Worm (Caenorhabditis elegans) whole organism, young adult: ENCODE results near the gene H12D21.10.

Source experiments
- B0336.3 ChIP-seq: fragments of 200-800 bp; sonication (Bioruptor generic); IDR thresholded peaks from 2 replicates; pipeline ENCODE4 v1.3.6; 2022; ENCODE audit warnings: missing genetic modification characterization, missing compliant biosample characterization
- F39B2.1 ChIP-seq: fragments of 200-800 bp; sonication (Bioruptor generic); IDR thresholded peaks from 2 replicates; pipeline ENCODE4 v1.3.6; 2022; ENCODE audit warnings: missing genetic modification reagents, missing genetic modification characterization, missing compliant biosample characterization
- F55B11.4 ChIP-seq: sonication (generic microtip); optimal IDR thresholded peaks from 2 replicates; lab custom pipeline; 2016; ENCODE audit warnings: missing compliant biosample characterization, missing genetic modification characterization, borderline replicate concordance; ENCODE audit not compliant: insufficient read depth
- ama-1 ChIP-seq, 3 experiments: fragments of 150-350 bp in 1 of 3; sonication (generic microtip) in 2 of 3; optimal IDR thresholded peaks; 2 replicates each; lab custom pipeline; 2014 to 2018; ENCODE audit warnings: missing biosample characterization in 2 of 3, missing genetic modification characterization in 2 of 3, missing genetic modification reagents in 2 of 3
- cebp-2 ChIP-seq: fragments of 200-800 bp; sonication (Bioruptor generic); IDR thresholded peaks from 2 replicates; pipeline ENCODE4 v1.3.6; 2022; ENCODE audit warnings: missing genetic modification characterization, missing compliant biosample characterization
- chd-7 ChIP-seq: sonication (generic microtip); optimal IDR thresholded peaks from 2 replicates; lab custom pipeline; 2016; ENCODE audit warnings: mild to moderate bottlenecking, missing genetic modification characterization, moderate library complexity, missing compliant biosample characterization
- dpl-1 ChIP-seq: fragments of 150-350 bp; optimal IDR thresholded peaks from 2 replicates; lab custom pipeline; 2014; ENCODE audit warnings: missing biosample characterization, missing genetic modification reagents, missing genetic modification characterization
- madf-8 ChIP-seq: fragments of 200-800 bp; sonication (Bioruptor generic); conservative IDR thresholded peaks from 2 replicates; pipeline ENCODE4 v1.3.6; 2022; ENCODE audit warnings: missing genetic modification reagents, missing genetic modification characterization, missing compliant biosample characterization
- pha-4 ChIP-seq: fragments of 150-350 bp; sonication (generic microtip); optimal IDR thresholded peaks from 2 replicates; lab custom pipeline; 2014; ENCODE audit warnings: missing biosample characterization, missing genetic modification reagents, missing genetic modification characterization
- rec-8 ChIP-seq, 2 experiments: sonication (generic microtip); optimal IDR thresholded peaks; 2 replicates each; lab custom pipeline; 2016; ENCODE audit warnings: mild to moderate bottlenecking in 2 of 2, missing genetic modification characterization in 2 of 2, missing genetic modification reagents in 2 of 2, missing genotype in 2 of 2, missing biosample characterization in 1 of 2, missing compliant biosample characterization in 1 of 2, moderate library complexity in 1 of 2
- snpc-4 ChIP-seq, 5 experiments: fragments of 150-350 bp in 1 of 5; sonication (generic microtip) in 4 of 5; optimal IDR thresholded peaks; 2 replicates each; lab custom pipeline; 2014 to 2018; ENCODE audit warnings: missing genetic modification characterization in 5 of 5, missing biosample characterization in 3 of 5, antibody characterized with exemption in 2 of 5, mild to moderate bottlenecking in 2 of 5, missing compliant biosample characterization in 2 of 5, missing genotype in 2 of 5, moderate library complexity in 2 of 5, missing genetic modification reagents in 1 of 5
- tbx-9 ChIP-seq: sonication (generic microtip); optimal IDR thresholded peaks from 2 replicates; lab custom pipeline; 2016; ENCODE audit warnings: borderline replicate concordance, missing genetic modification characterization, inconsistent platforms, missing compliant biosample characterization

DNA sequence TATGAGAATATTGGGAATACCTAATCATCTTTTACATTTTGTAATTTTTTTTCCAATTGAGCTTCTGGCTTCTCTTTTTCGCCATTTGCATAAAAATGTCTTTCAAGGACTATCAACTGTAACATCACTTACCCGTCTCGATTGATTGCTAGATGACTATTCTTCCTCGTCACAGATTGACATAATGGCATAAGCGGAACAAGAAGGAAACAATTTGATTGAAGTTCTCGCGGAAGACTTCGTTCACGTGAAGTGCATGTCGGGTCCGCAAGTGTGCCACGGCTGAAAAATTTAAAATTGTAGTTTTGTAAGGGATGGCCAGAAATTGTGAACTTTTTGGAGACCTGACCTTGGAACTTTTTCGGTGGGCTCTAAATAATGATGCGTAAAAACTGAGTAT lies 45.9 kb upstream of the H12D21.10 start:
- TF ChIP-seq tbx-9 (tag; lab: Kevin White, UChicago) (no peak), snpc-4 (GFP tag; optimal IDR thresholded peaks at IDR 0.05; lab: Kevin White, UChicago) (no peak), snpc-4 (tag; optimal IDR thresholded peaks at IDR 0.05; lab: Kevin White, UChicago) (no peak), madf-8 (no peak), F55B11.4 (tag; lab: Kevin White, UChicago) (no peak), pha-4 (tag; lab: Kevin White, UChicago) (no peak), rec-8 (tag; optimal IDR thresholded peaks at IDR 0.05; lab: Kevin White, UChicago) (no peak), F39B2.1 (GFP tag; lab: Robert Waterston, UW) (no peak), B0336.3 (GFP tag; lab: Robert Waterston, UW) (no peak), dpl-1 (no peak), chd-7 (tag; lab: Kevin White, UChicago) (no peak), ama-1 (optimal IDR thresholded peaks at IDR 0.05; lab: Kevin White, UChicago) (no peak), ama-1 (GFP tag; optimal IDR thresholded peaks at IDR 0.05; lab: Kevin White, UChicago) (no peak), cebp-2 (no peak)
